Fruit fly (Drosophila melanogaster): ENCODE measurements around the gene CG43774.
A peak's percentile ranks its signal among the peaks of the same experiment; 100 is the strongest.

Gene CG43774

DNA sequence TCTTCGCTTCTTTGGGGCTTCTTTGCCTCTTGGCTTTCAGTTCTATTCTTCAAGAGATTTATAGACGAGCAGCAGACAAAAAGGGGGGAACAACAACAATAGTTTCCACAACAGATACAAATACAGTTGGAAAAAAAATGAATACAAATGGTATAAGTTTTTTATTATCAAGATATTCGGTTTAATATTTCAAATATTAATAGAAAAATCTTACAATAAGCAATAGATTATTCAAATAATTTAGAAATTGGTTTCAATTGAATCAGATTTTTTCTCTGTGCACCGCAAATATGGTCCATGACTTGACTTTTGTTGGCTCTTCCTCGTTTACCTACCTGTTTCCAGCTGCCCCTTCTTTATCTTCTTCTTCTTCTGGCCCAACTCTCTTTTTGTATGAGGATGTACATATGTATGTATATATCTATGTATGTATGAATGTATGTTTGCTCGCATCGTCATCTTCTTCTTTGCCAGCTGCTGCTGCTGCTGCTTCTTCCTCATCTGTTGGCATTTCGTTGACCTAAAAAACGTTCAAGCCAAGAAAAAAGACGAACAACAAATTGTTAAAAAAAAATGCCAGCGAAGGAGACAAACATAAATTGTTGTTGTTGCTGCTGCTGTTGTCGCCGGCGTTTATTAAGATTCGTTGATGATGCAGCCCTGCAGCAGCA, 45.1 kb downstream of the CG43774 start (continued):
- TF ChIP-seq CG7357 (GFP tag; IDR thresholded peaks at IDR 0.05) (0 out of 3 replicates have a peak, but pooled peaks have one; percentile 42), gt (GFP tag; IDR thresholded peaks at IDR 0.05) (peak; percentile 14; the same call in 1 of the 2 replicates), sisA (GFP tag; IDR thresholded peaks at IDR 0.05) (peak; percentile 75; the same call in 1 of the 2 replicates), CG3726 (GFP tag; IDR thresholded peaks at IDR 0.05) (peak; percentile 55; the same call in 1 of the 3 replicates), CG15011 (GFP tag; optimal IDR thresholded peaks at IDR 0.05) (peak; percentile 24), gsb (GFP tag; IDR thresholded peaks at IDR 0.05) (no peak), CG12942 (GFP tag; optimal IDR thresholded peaks at IDR 0.05) (peak; percentile 47), CkIIα-i1 (GFP tag; IDR thresholded peaks at IDR 0.05) (no peak), pfk (GFP tag; optimal IDR thresholded peaks at IDR 0.05) (no peak), Rfx (GFP tag; IDR thresholded peaks at IDR 0.05) (peak; percentile 61), CG7271 (tag; optimal IDR thresholded peaks at IDR 0.05) (peak; percentile 37), bbx (GFP tag; IDR thresholded peaks at IDR 0.05; ENCODE audit: partially characterized antibody) (no peak), ara (GFP tag; IDR thresholded peaks at IDR 0.05) (peak; percentile 79), CG17328 (GFP tag; IDR thresholded peaks at IDR 0.05) (peak; percentile 87), CG13424 (tag; optimal IDR thresholded peaks at IDR 0.05) (peak; percentile 79), wek (GFP tag; optimal IDR thresholded peaks at IDR 0.05) (no peak), CG33213 (GFP tag; optimal IDR thresholded peaks at IDR 0.05) (no peak), bab2 (GFP tag; optimal IDR thresholded peaks at IDR 0.05) (peak; percentile 23), CG16863 (GFP tag; optimal IDR thresholded peaks at IDR 0.05) (peak; percentile 25), CG18764 (GFP tag; optimal IDR thresholded peaks at IDR 0.05) (peak; percentile 50), NfI (GFP tag; optimal IDR thresholded peaks at IDR 0.05) (peak; percentile 7), CG12219 (GFP tag; optimal IDR thresholded peaks at IDR 0.05) (peak; percentile 47), peb (GFP tag; IDR thresholded peaks at IDR 0.05) (peak; percentile 74; the same call in 1 of the 2 replicates), Eip74EF (GFP tag; optimal IDR thresholded peaks at IDR 0.05) (peak in 1 of 2 experiments; percentile 69), CG18599 (GFP tag; optimal IDR thresholded peaks at IDR 0.05) (peak; percentile 57), Sry-β (GFP tag; optimal IDR thresholded peaks at IDR 0.05) (peak; percentile 6), CG5245 (GFP tag; optimal IDR thresholded peaks at IDR 0.05) (peak; percentile 40), grau (tag; optimal IDR thresholded peaks at IDR 0.05) (peak; percentile 77), MTF-1 (GFP tag; optimal IDR thresholded peaks at IDR 0.05; ENCODE audit: borderline replicate concordance) (peak; percentile 31), sens (GFP tag) (peak; percentile 96), tna (GFP tag; IDR thresholded peaks at IDR 0.05; ENCODE audit: partially characterized antibody) (no peak), CG12299 (tag; optimal IDR thresholded peaks at IDR 0.05) (peak; percentile 61), dysf (GFP tag; IDR thresholded peaks at IDR 0.05) (peak; percentile 77), ind (GFP tag; optimal IDR thresholded peaks at IDR 0.05) (peak; percentile 32), Lpt (GFP tag; optimal IDR thresholded peaks at IDR 0.05) (no peak), Dp (GFP tag; optimal IDR thresholded peaks at IDR 0.05) (no peak), eve (GFP tag; optimal IDR thresholded peaks at IDR 0.05) (peak in 1 of 2 experiments; percentile 78), CG7963 (GFP tag; IDR thresholded peaks at IDR 0.05; ENCODE audit: partially characterized antibody) (no peak), Deaf1 (tag; optimal IDR thresholded peaks at IDR 0.05) (peak; percentile 28), CG12104 (GFP tag; optimal IDR thresholded peaks at IDR 0.05) (peak; percentile 60), CG7745 (tag; optimal IDR thresholded peaks at IDR 0.05) (no peak), Hmr (GFP tag; optimal IDR thresholded peaks at IDR 0.05) (peak; percentile 67), Oli (tag; optimal IDR thresholded peaks at IDR 0.05) (peak; percentile 65), CG6254 (GFP tag; optimal IDR thresholded peaks at IDR 0.05) (peak; percentile 58), CG1603 (tag; optimal IDR thresholded peaks at IDR 0.05) (peak; percentile 42), CG31441 (GFP tag; IDR thresholded peaks at IDR 0.05) (peak; percentile 89), CG31224 (GFP tag; IDR thresholded peaks at IDR 0.05) (peak; percentile 41; the same call in 1 of the 2 replicates), CG3407 (GFP tag; optimal IDR thresholded peaks at IDR 0.05) (peak; percentile 68), ap (GFP tag; IDR thresholded peaks at IDR 0.05) (no peak)
